Fruit fly (Drosophila melanogaster): Measurements from ENCODE around the gene CG15239.

CG15239 gene

dm6 chrX:3931669-3932068, 47.7 kb downstream of the CG15239 start (continued):
- TF ChIP-seq az2 (GFP tag; optimal IDR thresholded peaks at IDR 0.05) (peak; percentile 33), bcd (GFP tag; optimal IDR thresholded peaks at IDR 0.05) (peak; percentile 17), grau (tag; optimal IDR thresholded peaks at IDR 0.05) (peak; percentile 37), CrebB (tag; optimal IDR thresholded peaks at IDR 0.05) (no peak), slbo (GFP tag; IDR thresholded peaks at IDR 0.05) (peak; percentile 47; the same call in 1 of the 2 replicates), jing (GFP tag; optimal IDR thresholded peaks at IDR 0.05) (peak; percentile 5), dmrt11E (tag; optimal IDR thresholded peaks at IDR 0.05) (peak; percentile 6), CG30431 (GFP tag; optimal IDR thresholded peaks at IDR 0.05) (peak; percentile 18), Xbp1 (GFP tag; optimal IDR thresholded peaks at IDR 0.05) (peak; percentile 27), lmd (GFP tag; IDR thresholded peaks at IDR 0.05) (0 out of 2 replicates have a peak, but pooled peaks have one; percentile 15), sens (GFP tag) (peak; percentile 14), pita (GFP tag; optimal IDR thresholded peaks at IDR 0.05) (no peak), sob (GFP tag; IDR thresholded peaks at IDR 0.05) (0 out of 2 replicates have a peak, but pooled peaks have one; percentile 8), Fer1 (GFP tag; optimal IDR thresholded peaks at IDR 0.05) (peak; percentile 19), CG10543 (GFP tag; optimal IDR thresholded peaks at IDR 0.05) (no peak), CG6689 (GFP tag; IDR thresholded peaks at IDR 0.05) (peak; percentile 42; the same call in 1 of the 2 replicates), nau (GFP tag; optimal IDR thresholded peaks at IDR 0.05) (no peak), lola (GFP tag; optimal IDR thresholded peaks at IDR 0.05) (peak in 1 of 3 experiments; percentile 18), sim (GFP tag; IDR thresholded peaks at IDR 0.05) (no peak), CG5180 (GFP tag; optimal IDR thresholded peaks at IDR 0.05) (peak; percentile 7), Ptx1 (GFP tag; IDR thresholded peaks at IDR 0.05) (peak; percentile 42), Ets65A (GFP tag) (peak; percentile 86), Ada2b (GFP tag; IDR thresholded peaks at IDR 0.05) (peak; percentile 40; the same call in 1 of the 2 replicates), NfI (GFP tag; optimal IDR thresholded peaks at IDR 0.05) (peak; percentile 21), Sox102F (GFP tag; optimal IDR thresholded peaks at IDR 0.05) (peak; percentile 44), CG8388 (GFP tag; optimal IDR thresholded peaks at IDR 0.05) (peak; percentile 28), CG11093 (GFP tag; IDR thresholded peaks at IDR 0.05) (0 out of 3 replicates have a peak, but pooled peaks have one; percentile 37), Med (GFP tag) (peak; percentile 68), hkb (optimal IDR thresholded peaks at IDR 0.05) (no peak), hkb (GFP tag; IDR thresholded peaks at IDR 0.05) (peak; percentile 52; the same call in 1 of the 2 replicates), tgo (GFP tag; IDR thresholded peaks at IDR 0.05) (peak; percentile 25; the same call in 1 of the 3 replicates), prd (optimal IDR thresholded peaks at IDR 0.05) (no peak), prd (GFP tag; IDR thresholded peaks at IDR 0.05) (peak; percentile 65; the same call in 2 of the 3 replicates), CoRest (tag; optimal IDR thresholded peaks at IDR 0.05) (peak; percentile 17), CG17361 (GFP tag; IDR thresholded peaks at IDR 0.05) (0 out of 3 replicates have a peak, but pooled peaks have one; percentile 23), CG15073 (GFP tag; optimal IDR thresholded peaks at IDR 0.05) (no peak), Oli (tag; optimal IDR thresholded peaks at IDR 0.05) (peak; percentile 39), CG17568 (GFP tag; optimal IDR thresholded peaks at IDR 0.05) (no peak), Aef1 (GFP tag; IDR thresholded peaks at IDR 0.05) (0 out of 3 replicates have a peak, but pooled peaks have one; percentile 11), CG4360 (GFP tag; IDR thresholded peaks at IDR 0.05) (no peak), btn (GFP tag; optimal IDR thresholded peaks at IDR 0.05) (no peak), Ssrp (tag; optimal IDR thresholded peaks at IDR 0.05) (peak; percentile 31), ind (GFP tag; optimal IDR thresholded peaks at IDR 0.05) (peak; percentile 30), Blimp-1 (GFP tag; optimal IDR thresholded peaks at IDR 0.05) (peak; percentile 35), dmrt99B (tag; optimal IDR thresholded peaks at IDR 0.05) (peak; percentile 61)
